Worm (Caenorhabditis elegans) whole organism, L3 larva: ENCODE data around the gene pqm-1.

Source experiments
- R02D3.7 ChIP-seq: fragments of 150-350 bp; optimal IDR thresholded peaks from 2 replicates; lab custom pipeline; 2014; ENCODE audit warnings: missing biosample characterization, missing genetic modification characterization
- ZK546.5 ChIP-seq: sonication (generic microtip); optimal IDR thresholded peaks from 2 replicates; lab custom pipeline; 2017; ENCODE audit warnings: missing biosample characterization, missing genetic modification characterization
- aly-2 ChIP-seq: fragments of 150-350 bp; optimal IDR thresholded peaks from 2 replicates; lab custom pipeline; 2014; ENCODE audit warnings: missing biosample characterization, missing genetic modification characterization
- ama-1 ChIP-seq: fragments of 150-350 bp; optimal IDR thresholded peaks from 2 replicates; lab custom pipeline; 2018
- ceh-16 ChIP-seq: sonication (generic microtip); optimal IDR thresholded peaks from 2 replicates; lab custom pipeline; 2017; ENCODE audit warnings: missing biosample characterization, missing genetic modification characterization
- ceh-28 ChIP-seq: fragments of 150-350 bp; optimal IDR thresholded peaks from 2 replicates; lab custom pipeline; 2014; ENCODE audit warnings: missing biosample characterization, missing genetic modification reagents, missing genetic modification characterization
- ceh-82 ChIP-seq: fragments of 150-350 bp; optimal IDR thresholded peaks from 2 replicates; lab custom pipeline; 2014; ENCODE audit warnings: missing biosample characterization, missing genetic modification characterization
- ceh-9 ChIP-seq: sonication (generic microtip); optimal IDR thresholded peaks from 2 replicates; lab custom pipeline; 2018; ENCODE audit warnings: missing biosample characterization, missing genetic modification characterization
- daf-12 ChIP-seq: fragments of 150-350 bp; optimal IDR thresholded peaks from 2 replicates; lab custom pipeline; 2014; ENCODE audit warnings: missing biosample characterization, missing genetic modification reagents, missing genetic modification characterization
- egl-27 ChIP-seq: sonication (generic microtip); optimal IDR thresholded peaks from 4 replicates; lab custom pipeline; 2017; ENCODE audit warnings: missing biosample characterization, missing genetic modification reagents, missing genetic modification characterization
- egl-5 ChIP-seq: fragments of 150-350 bp; optimal IDR thresholded peaks from 2 replicates; lab custom pipeline; 2017; ENCODE audit warnings: missing biosample characterization, missing genetic modification reagents, missing genetic modification characterization, inconsistent platforms
- elt-1 ChIP-seq: fragments of 150-350 bp; optimal IDR thresholded peaks from 2 replicates; lab custom pipeline; 2014; ENCODE audit warnings: missing biosample characterization, missing genetic modification characterization
- elt-2 ChIP-seq: sonication (generic microtip); optimal IDR thresholded peaks from 2 replicates; lab custom pipeline; 2016; ENCODE audit warnings: missing genetic modification reagents, mild to moderate bottlenecking, missing genetic modification characterization, missing compliant biosample characterization
- elt-3 ChIP-seq, 3 experiments: fragments of 150-350 bp in 1 of 3; sonication (generic microtip) in 2 of 3; optimal IDR thresholded peaks; 2 replicates in 2 of 3; 4 replicates in 1 of 3; lab custom pipeline; 2014 to 2017; ENCODE audit warnings: missing biosample characterization in 3 of 3, missing genetic modification characterization in 3 of 3
- eor-1 ChIP-seq, 2 experiments: fragments of 150-350 bp; optimal IDR thresholded peaks; 2 replicates each; lab custom pipeline; 2014 to 2018; ENCODE audit warnings: missing biosample characterization in 2 of 2, missing genetic modification characterization in 2 of 2
- fkh-10 ChIP-seq: sonication (generic microtip); optimal IDR thresholded peaks from 2 replicates; lab custom pipeline; 2017; ENCODE audit warnings: missing biosample characterization, missing genetic modification reagents, missing genetic modification characterization
- fkh-2 ChIP-seq: fragments of 150-350 bp; optimal IDR thresholded peaks from 2 replicates; lab custom pipeline; 2014; ENCODE audit warnings: missing biosample characterization, missing genetic modification reagents, missing genetic modification characterization
- fos-1 ChIP-seq: fragments of 150-350 bp; optimal IDR thresholded peaks from 2 replicates; lab custom pipeline; 2014; ENCODE audit warnings: missing biosample characterization, missing genetic modification characterization
- hmg-11 ChIP-seq: sonication (generic microtip); optimal IDR thresholded peaks from 2 replicates; lab custom pipeline; 2016; ENCODE audit warnings: missing genetic modification characterization, missing compliant biosample characterization
- jun-1 ChIP-seq: fragments of 150-350 bp; optimal IDR thresholded peaks from 2 replicates; lab custom pipeline; 2014; ENCODE audit warnings: missing biosample characterization, missing genetic modification reagents, missing genetic modification characterization
- lin-15B ChIP-seq: fragments of 150-350 bp; optimal IDR thresholded peaks from 2 replicates; lab custom pipeline; 2014; ENCODE audit warnings: missing biosample characterization, missing genetic modification characterization
- lin-39 ChIP-seq: fragments of 150-350 bp; optimal IDR thresholded peaks from 2 replicates; lab custom pipeline; 2018; ENCODE audit warnings: missing biosample characterization, missing genetic modification reagents, missing genetic modification characterization
- lsy-12 ChIP-seq: sonication (generic microtip); optimal IDR thresholded peaks from 2 replicates; lab custom pipeline; 2016; ENCODE audit warnings: mild to moderate bottlenecking, missing genetic modification characterization, missing compliant biosample characterization
- mdl-1 ChIP-seq: fragments of 150-350 bp; optimal IDR thresholded peaks from 2 replicates; lab custom pipeline; 2014; ENCODE audit warnings: missing biosample characterization, missing genetic modification characterization
- mml-1 ChIP-seq: fragments of 150-350 bp; sonication (generic microtip); optimal IDR thresholded peaks from 3 replicates; lab custom pipeline; 2014; ENCODE audit warnings: missing biosample characterization, missing genetic modification characterization
- nfya-1 ChIP-seq: sonication (generic microtip); optimal IDR thresholded peaks from 2 replicates; lab custom pipeline; 2017; ENCODE audit warnings: missing genetic modification characterization, mild to moderate bottlenecking, missing compliant biosample characterization, antibody characterized with exemption, moderate library complexity; ENCODE audit not compliant: insufficient read depth
- nhr-11 ChIP-seq: fragments of 150-350 bp; optimal IDR thresholded peaks from 2 replicates; lab custom pipeline; 2014; ENCODE audit warnings: missing biosample characterization, missing genetic modification characterization
- nhr-12 ChIP-seq: fragments of 150-350 bp; optimal IDR thresholded peaks from 2 replicates; lab custom pipeline; 2014; ENCODE audit warnings: missing biosample characterization, missing genetic modification characterization
- nhr-23 ChIP-seq: fragments of 150-350 bp; optimal IDR thresholded peaks from 2 replicates; lab custom pipeline; 2014; ENCODE audit warnings: missing biosample characterization, missing genetic modification reagents, missing genetic modification characterization
- nhr-237 ChIP-seq: fragments of 150-350 bp; optimal IDR thresholded peaks from 2 replicates; lab custom pipeline; 2014; ENCODE audit warnings: missing biosample characterization, missing genetic modification characterization
- nhr-25 ChIP-seq: sonication (generic microtip); optimal IDR thresholded peaks from 2 replicates; lab custom pipeline; 2017; ENCODE audit warnings: missing biosample characterization, missing genetic modification characterization
- nhr-28 ChIP-seq: fragments of 150-350 bp; optimal IDR thresholded peaks from 2 replicates; lab custom pipeline; 2014; ENCODE audit warnings: missing biosample characterization, missing genetic modification characterization
- nhr-43 ChIP-seq: sonication (generic microtip); optimal IDR thresholded peaks from 2 replicates; lab custom pipeline; 2016; ENCODE audit warnings: mild to moderate bottlenecking, missing genetic modification characterization, missing compliant biosample characterization; ENCODE audit not compliant: poor library complexity, severe bottlenecking
- nhr-67 ChIP-seq: fragments of 150-350 bp; optimal IDR thresholded peaks from 2 replicates; lab custom pipeline; 2014; ENCODE audit warnings: missing biosample characterization, missing genetic modification characterization
- nhr-76 ChIP-seq: fragments of 150-350 bp; sonication (generic microtip); optimal IDR thresholded peaks from 5 replicates; lab custom pipeline; 2014; ENCODE audit warnings: missing biosample characterization, missing genetic modification characterization
- nhr-77 ChIP-seq: fragments of 150-350 bp; optimal IDR thresholded peaks from 2 replicates; lab custom pipeline; 2014; ENCODE audit warnings: missing biosample characterization, missing genetic modification characterization
- pha-4 ChIP-seq: fragments of 150-350 bp; optimal IDR thresholded peaks from 2 replicates; lab custom pipeline; 2014; ENCODE audit warnings: missing biosample characterization, missing genetic modification reagents, missing genetic modification characterization
- pqm-1 ChIP-seq: fragments of 150-350 bp; optimal IDR thresholded peaks from 2 replicates; lab custom pipeline; 2017; ENCODE audit warnings: missing biosample characterization, missing genetic modification characterization, inconsistent platforms
- sea-2 ChIP-seq: fragments of 150-350 bp; sonication (generic microtip); optimal IDR thresholded peaks from 4 replicates; lab custom pipeline; 2014; ENCODE audit warnings: missing biosample characterization, missing genetic modification reagents, missing genetic modification characterization
- skn-1 ChIP-seq: fragments of 150-350 bp; optimal IDR thresholded peaks from 2 replicates; lab custom pipeline; 2014; ENCODE audit warnings: missing biosample characterization, missing genetic modification characterization
- snpc-4 ChIP-seq: fragments of 150-350 bp; optimal IDR thresholded peaks from 2 replicates; lab custom pipeline; 2014; ENCODE audit warnings: missing biosample characterization, missing genetic modification characterization
- tbx-2 ChIP-seq: sonication (generic microtip); optimal IDR thresholded peaks from 2 replicates; lab custom pipeline; 2016; ENCODE audit warnings: mild to moderate bottlenecking, missing genetic modification characterization, missing compliant biosample characterization
- unc-39 ChIP-seq: sonication (generic microtip); optimal IDR thresholded peaks from 4 replicates; lab custom pipeline; 2017; ENCODE audit warnings: missing biosample characterization, missing genetic modification characterization
- unc-62 ChIP-seq: fragments of 150-350 bp; sonication (generic microtip); optimal IDR thresholded peaks from 4 replicates; lab custom pipeline; 2014; ENCODE audit warnings: missing biosample characterization, missing genetic modification reagents, missing genetic modification characterization
- zag-1 ChIP-seq: fragments of 150-350 bp; optimal IDR thresholded peaks from 2 replicates; lab custom pipeline; 2014; ENCODE audit warnings: missing biosample characterization, missing genetic modification characterization
- ztf-11 ChIP-seq: fragments of 150-350 bp; optimal IDR thresholded peaks from 2 replicates; lab custom pipeline; 2014; ENCODE audit warnings: missing biosample characterization, missing genetic modification characterization
- ztf-4 ChIP-seq: fragments of 150-350 bp; optimal IDR thresholded peaks from 2 replicates; lab custom pipeline; 2014; ENCODE audit warnings: missing biosample characterization, missing genetic modification characterization

pqm-1 gene

DNA sequence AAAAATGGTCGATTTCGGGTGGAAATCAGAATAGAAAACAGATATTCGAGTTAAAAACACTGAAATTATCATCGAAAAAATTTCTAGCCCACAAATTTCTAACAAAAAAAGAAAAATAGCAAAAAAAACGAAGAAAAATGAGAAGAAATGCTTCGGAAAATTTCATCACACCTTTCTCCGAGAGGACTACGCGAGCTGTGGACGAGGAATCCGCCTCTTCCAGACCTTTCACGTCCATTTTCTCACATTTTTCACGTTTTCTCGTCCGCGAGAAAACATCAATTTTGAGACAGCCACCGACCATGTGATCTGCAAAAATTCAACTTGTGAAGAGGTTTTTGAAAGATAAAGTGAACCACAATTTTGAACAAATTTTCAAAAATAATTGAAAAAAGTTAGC lies 24.0 kb upstream of the pqm-1 start:
- TF ChIP-seq ceh-82 (tag; lab: Kevin White, UChicago) (no peak), lin-15B (tag; lab: Kevin White, UChicago) (peak; percentile 11), aly-2 (tag; lab: Kevin White, UChicago) (no peak), lin-39 (no peak), nfya-1 (peak; percentile 7)

DNA sequence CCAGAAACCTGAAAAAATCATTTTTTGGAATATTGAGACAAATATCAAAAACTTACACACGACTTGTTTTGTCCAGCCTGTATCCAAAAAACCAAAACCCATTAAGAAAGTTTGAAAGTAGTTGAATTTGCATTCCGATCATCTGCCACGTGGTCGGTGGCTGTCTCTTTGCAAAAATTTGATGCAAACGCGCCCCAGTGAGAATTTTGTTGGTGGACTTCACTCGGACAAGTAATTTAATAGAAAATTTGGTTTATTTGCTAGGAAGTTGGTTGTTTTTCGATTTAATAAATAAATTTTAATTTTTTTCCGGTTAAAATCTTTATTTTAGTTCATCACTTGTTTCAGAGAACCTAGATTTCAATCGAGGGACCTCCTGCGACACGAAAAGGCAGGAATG lies 23.0 kb upstream of the pqm-1 start:
- TF ChIP-seq sea-2 (GFP tag; lab: Kevin White, UChicago) = no peak
- TF ChIP-seq aly-2 (tag; lab: Kevin White, UChicago) = no peak
- no peak for TF ChIP-seq nhr-237 (tag; lab: Kevin White, UChicago)
- TF ChIP-seq nhr-77 = no peak
- no peak for TF ChIP-seq fkh-2 (tag; lab: Kevin White, UChicago)
- no peak for TF ChIP-seq hmg-11 (tag; lab: Kevin White, UChicago)
- TF ChIP-seq nhr-12 (tag; lab: Kevin White, UChicago) = no peak

DNA sequence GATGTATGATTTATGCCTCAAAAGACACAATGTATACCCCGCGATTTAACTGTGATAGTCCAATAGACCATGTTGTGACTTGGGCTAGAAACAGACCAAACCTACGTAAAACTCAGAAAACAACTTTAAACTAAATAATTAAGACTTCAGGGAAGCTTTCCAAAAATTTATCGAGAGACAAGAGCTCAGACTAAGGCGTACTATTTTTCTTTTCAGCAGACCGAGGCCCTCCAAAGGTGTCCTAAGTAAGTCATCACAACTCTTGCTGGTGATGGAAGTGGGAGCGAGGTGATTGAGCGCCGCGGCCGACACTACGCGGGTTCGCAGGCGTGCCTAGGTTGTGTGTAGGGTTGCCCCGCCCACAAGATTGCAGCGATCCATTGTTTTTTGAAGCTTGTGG lies 14.6 kb upstream of the pqm-1 start:
- TF ChIP-seq ceh-82 (tag; lab: Kevin White, UChicago) (peak; percentile 21), nhr-67 (tag; lab: Kevin White, UChicago) (no peak), fkh-2 (tag; lab: Kevin White, UChicago) (no peak), egl-27 (tag; lab: Kevin White, UChicago) (no peak), lin-39 (peak; percentile 28), nhr-23 (tag; lab: Kevin White, UChicago) (peak; percentile 70), skn-1 (tag; lab: Kevin White, UChicago) (peak; percentile 44), egl-5 (no peak), nfya-1 (peak; percentile 73), aly-2 (tag; lab: Kevin White, UChicago) (peak; percentile 78), nhr-25 (tag; lab: Kevin White, UChicago) (peak; percentile 65), ceh-28 (tag; lab: Kevin White, UChicago) (peak; percentile 48), fkh-10 (GFP tag; lab: Kevin White, UChicago) (no peak), unc-62 (GFP tag; lab: Kevin White, UChicago) (no peak), snpc-4 (tag; lab: Kevin White, UChicago) (peak; percentile 99), pha-4 (tag; lab: Kevin White, UChicago) (peak; percentile 34), elt-3 (tag; optimal IDR thresholded peaks at IDR 0.05; lab: Kevin White, UChicago) (no peak), nhr-76 (tag; lab: Kevin White, UChicago) (no peak), nhr-28 (no peak), mml-1 (tag; lab: Kevin White, UChicago) (no peak), mdl-1 (tag; lab: Kevin White, UChicago) (no peak), ztf-11 (tag; lab: Kevin White, UChicago) (no peak), ama-1 (lab: Kevin White, UChicago) (peak; percentile 96), R02D3.7 (tag; lab: Kevin White, UChicago) (peak; percentile 54), jun-1 (tag; lab: Kevin White, UChicago) (no peak), sea-2 (GFP tag; lab: Kevin White, UChicago) (no peak), elt-2 (tag; lab: Kevin White, UChicago) (peak; percentile 50), daf-12 (no peak), zag-1 (tag; lab: Kevin White, UChicago) (no peak), unc-39 (tag; lab: Kevin White, UChicago) (no peak), lin-15B (tag; lab: Kevin White, UChicago) (peak; percentile 40), nhr-237 (tag; lab: Kevin White, UChicago) (no peak), lsy-12 (tag; lab: Kevin White, UChicago) (peak; percentile 65), nhr-11 (tag; lab: Kevin White, UChicago) (no peak), hmg-11 (tag; lab: Kevin White, UChicago) (peak; percentile 51), ceh-16 (tag; lab: Kevin White, UChicago) (no peak), ZK546.5 (no peak), fos-1 (tag; lab: Kevin White, UChicago) (no peak), nhr-43 (tag; lab: Kevin White, UChicago) (peak; percentile 91), nhr-12 (tag; lab: Kevin White, UChicago) (no peak), ztf-4 (tag; lab: Kevin White, UChicago) (no peak), eor-1 (tag; optimal IDR thresholded peaks at IDR 0.05; lab: Kevin White, UChicago) (no peak), tbx-2 (tag; lab: Kevin White, UChicago) (peak; percentile 36), pqm-1 (tag; lab: Kevin White, UChicago) (no peak), ceh-9 (no peak), elt-1 (no peak), nhr-77 (peak; percentile 43)
